Worm (Caenorhabditis elegans) whole organism, L3 larva: ENCODE results near the gene T06D8.9.

Experiments
- ama-1 ChIP-seq: fragments of 150-350 bp; optimal IDR thresholded peaks from 2 replicates; lab custom pipeline; 2018
- egl-27 ChIP-seq: sonication (generic microtip); optimal IDR thresholded peaks from 4 replicates; lab custom pipeline; 2017; ENCODE audit warnings: missing biosample characterization, missing genetic modification reagents, missing genetic modification characterization
- fkh-2 ChIP-seq: fragments of 150-350 bp; optimal IDR thresholded peaks from 2 replicates; lab custom pipeline; 2014; ENCODE audit warnings: missing biosample characterization, missing genetic modification reagents, missing genetic modification characterization
- tbx-2 ChIP-seq: sonication (generic microtip); optimal IDR thresholded peaks from 2 replicates; lab custom pipeline; 2016; ENCODE audit warnings: mild to moderate bottlenecking, missing genetic modification characterization, missing compliant biosample characterization

ce11 chrII:11279971-11280370 is 40.6 kb downstream of the T06D8.9 start:
- TF ChIP-seq ama-1 (lab: Kevin White, UChicago) (no peak), fkh-2 (tag; lab: Kevin White, UChicago) (no peak), tbx-2 (tag; lab: Kevin White, UChicago) (no peak), egl-27 (tag; lab: Kevin White, UChicago) (no peak)
